Worm (Caenorhabditis elegans) whole organism, mixed stage, embryonic: ENCODE results near the gene T13F3.8.

Experiments used
- M03D4.4 ChIP-seq: sonication (generic microtip); optimal IDR thresholded peaks from 2 replicates; lab custom pipeline; 2017; ENCODE audit warnings: mild to moderate bottlenecking, missing genetic modification characterization, missing compliant biosample characterization
- bed-3 ChIP-seq: fragments of 200-800 bp; sonication (Bioruptor generic); optimal IDR thresholded peaks from 3 replicates; lab custom pipeline; 2018; ENCODE audit warnings: mild to moderate bottlenecking, missing genetic modification characterization, moderate library complexity, missing compliant biosample characterization
- blmp-1 ChIP-seq: fragments of 150-350 bp; optimal IDR thresholded peaks from 2 replicates; lab custom pipeline; 2014; ENCODE audit warnings: missing biosample characterization, missing genetic modification characterization
- ceh-39 ChIP-seq: fragments of 150-350 bp; optimal IDR thresholded peaks from 2 replicates; lab custom pipeline; 2014; ENCODE audit warnings: missing biosample characterization, missing genetic modification characterization
- ceh-43 ChIP-seq: fragments of 200-800 bp; sonication (Bioruptor generic); optimal IDR thresholded peaks from 2 replicates; lab custom pipeline; 2018; ENCODE audit warnings: mild to moderate bottlenecking, missing genetic modification characterization, moderate library complexity, missing compliant biosample characterization
- ceh-83 ChIP-seq: fragments of 200-800 bp; sonication (Bioruptor generic); optimal IDR thresholded peaks from 2 replicates; lab custom pipeline; 2018; ENCODE audit warnings: mild to moderate bottlenecking, missing genetic modification characterization, missing compliant biosample characterization
- ces-1 ChIP-seq: fragments of 150-350 bp; optimal IDR thresholded peaks from 2 replicates; lab custom pipeline; 2014; ENCODE audit warnings: missing biosample characterization, missing genetic modification reagents, missing genetic modification characterization
- cnd-1 ChIP-seq: fragments of 200-800 bp; sonication (Bioruptor generic); optimal IDR thresholded peaks from 2 replicates; lab custom pipeline; 2018; ENCODE audit warnings: mild to moderate bottlenecking, missing genetic modification characterization, missing compliant biosample characterization
- drap-1 ChIP-seq: fragments of 200-800 bp; sonication (Bioruptor generic); optimal IDR thresholded peaks from 3 replicates; lab custom pipeline; 2018; ENCODE audit warnings: mild to moderate bottlenecking, missing genetic modification characterization, missing compliant biosample characterization
- elt-1 ChIP-seq: sonication (generic microtip); optimal IDR thresholded peaks from 2 replicates; lab custom pipeline; 2017; ENCODE audit warnings: missing genetic modification characterization, mild to moderate bottlenecking, missing compliant biosample characterization, antibody characterized with exemption, moderate library complexity, borderline replicate concordance; ENCODE audit not compliant: insufficient read depth
- elt-3 ChIP-seq: fragments of 150-350 bp; optimal IDR thresholded peaks from 2 replicates; lab custom pipeline; 2014; ENCODE audit warnings: missing biosample characterization, missing genetic modification characterization
- flh-1 ChIP-seq: fragments of 200-800 bp; sonication (Bioruptor generic); optimal IDR thresholded peaks from 2 replicates; lab custom pipeline; 2018; ENCODE audit warnings: mild to moderate bottlenecking, missing genetic modification characterization, moderate library complexity, missing compliant biosample characterization
- ham-2 ChIP-seq: fragments of 200-800 bp; sonication (Bioruptor generic); optimal IDR thresholded peaks from 2 replicates; lab custom pipeline; 2018; ENCODE audit warnings: mild to moderate bottlenecking, missing genetic modification characterization, missing compliant biosample characterization
- hlh-1 ChIP-seq: fragments of 150-350 bp; optimal IDR thresholded peaks from 2 replicates; lab custom pipeline; 2014; ENCODE audit warnings: missing biosample characterization, missing genetic modification reagents, missing genetic modification characterization
- lin-32 ChIP-seq: fragments of 200-800 bp; sonication (Bioruptor generic); optimal IDR thresholded peaks from 2 replicates; lab custom pipeline; 2018; ENCODE audit warnings: mild to moderate bottlenecking, missing genetic modification characterization, missing compliant biosample characterization
- mab-5 ChIP-seq: fragments of 150-350 bp; optimal IDR thresholded peaks from 2 replicates; lab custom pipeline; 2014; ENCODE audit warnings: missing biosample characterization, missing genetic modification characterization
- nhr-12 ChIP-seq: fragments of 150-350 bp; optimal IDR thresholded peaks from 2 replicates; lab custom pipeline; 2014; ENCODE audit warnings: missing biosample characterization, missing genetic modification characterization
- nhr-2 ChIP-seq: fragments of 150-350 bp; optimal IDR thresholded peaks from 2 replicates; lab custom pipeline; 2014; ENCODE audit warnings: missing biosample characterization, missing genetic modification characterization
- nhr-237 ChIP-seq: fragments of 150-350 bp; optimal IDR thresholded peaks from 2 replicates; lab custom pipeline; 2014; ENCODE audit warnings: missing biosample characterization, missing genetic modification characterization
- nhr-28 ChIP-seq: fragments of 150-350 bp; optimal IDR thresholded peaks from 2 replicates; lab custom pipeline; 2014; ENCODE audit warnings: missing biosample characterization, missing genetic modification characterization
- nhr-76 ChIP-seq: sonication (generic microtip); optimal IDR thresholded peaks from 2 replicates; lab custom pipeline; 2017; ENCODE audit warnings: missing biosample characterization, missing genetic modification characterization
- pha-4 ChIP-seq: fragments of 150-350 bp; optimal IDR thresholded peaks from 2 replicates; lab custom pipeline; 2018; ENCODE audit warnings: missing biosample characterization, missing genetic modification reagents, missing genetic modification characterization
- sem-2 ChIP-seq: fragments of 200-800 bp; sonication (Bioruptor generic); optimal IDR thresholded peaks from 2 replicates; lab custom pipeline; 2018; ENCODE audit warnings: mild to moderate bottlenecking, missing genetic modification characterization, missing compliant biosample characterization
- snpc-4 ChIP-seq: fragments of 150-350 bp; optimal IDR thresholded peaks from 2 replicates; lab custom pipeline; 2014; ENCODE audit warnings: missing biosample characterization, missing genetic modification characterization
- sptf-1 ChIP-seq: sonication (generic microtip); optimal IDR thresholded peaks from 2 replicates; lab custom pipeline; 2017; ENCODE audit warnings: mild to moderate bottlenecking, missing genetic modification characterization, moderate library complexity, missing compliant biosample characterization
- tbx-8 ChIP-seq: fragments of 200-800 bp; sonication (Bioruptor generic); optimal IDR thresholded peaks from 2 replicates; lab custom pipeline; 2018; ENCODE audit warnings: mild to moderate bottlenecking, missing genetic modification characterization, moderate library complexity, missing compliant biosample characterization
- unc-120 ChIP-seq: sonication (generic microtip); optimal IDR thresholded peaks from 2 replicates; lab custom pipeline; 2017; ENCODE audit warnings: missing genetic modification characterization, missing compliant biosample characterization; ENCODE audit not compliant: poor library complexity, severe bottlenecking
- unc-39 ChIP-seq: fragments of 150-350 bp; optimal IDR thresholded peaks from 2 replicates; lab custom pipeline; 2014; ENCODE audit warnings: missing biosample characterization, missing genetic modification characterization
- unc-62 ChIP-seq: fragments of 150-350 bp; optimal IDR thresholded peaks from 2 replicates; lab custom pipeline; 2014; ENCODE audit warnings: missing biosample characterization, missing genetic modification reagents, missing genetic modification characterization
- zip-8 ChIP-seq: fragments of 150-350 bp; optimal IDR thresholded peaks from 2 replicates; lab custom pipeline; 2014; ENCODE audit warnings: missing biosample characterization, missing genetic modification characterization
- ztf-11 ChIP-seq: fragments of 150-350 bp; optimal IDR thresholded peaks from 2 replicates; lab custom pipeline; 2014; ENCODE audit warnings: missing biosample characterization, missing genetic modification characterization

T13F3.8 gene

DNA sequence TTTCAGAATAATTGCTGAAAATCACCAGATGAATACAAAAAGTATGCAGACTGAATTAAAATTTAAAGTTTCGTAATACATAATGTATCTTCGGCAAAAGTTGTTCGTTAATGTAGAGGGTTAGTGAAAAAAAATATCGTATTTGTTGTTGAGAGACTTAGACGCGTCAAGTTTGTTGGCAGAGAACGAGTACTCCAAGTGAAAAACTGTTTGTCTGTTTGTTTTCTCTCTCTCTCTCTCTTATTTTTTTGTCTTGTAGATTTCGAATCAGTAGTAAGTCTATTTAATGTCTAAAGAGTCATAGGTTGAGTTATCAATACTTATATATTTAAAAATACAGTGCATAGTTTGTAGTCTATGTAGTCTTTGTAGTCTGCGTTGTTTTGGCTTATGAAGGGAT lies at the start of gene T13F3.8, which contains the start of gene fbxa-2:
T13F3.8 (plus strand) TSS at position 245 of the 400 bp plus-strand sequence.
fbxa-2 (minus strand) TSS at position 101 of the 400 bp plus-strand sequence.
- no peak for TF ChIP-seq nhr-12

DNA sequence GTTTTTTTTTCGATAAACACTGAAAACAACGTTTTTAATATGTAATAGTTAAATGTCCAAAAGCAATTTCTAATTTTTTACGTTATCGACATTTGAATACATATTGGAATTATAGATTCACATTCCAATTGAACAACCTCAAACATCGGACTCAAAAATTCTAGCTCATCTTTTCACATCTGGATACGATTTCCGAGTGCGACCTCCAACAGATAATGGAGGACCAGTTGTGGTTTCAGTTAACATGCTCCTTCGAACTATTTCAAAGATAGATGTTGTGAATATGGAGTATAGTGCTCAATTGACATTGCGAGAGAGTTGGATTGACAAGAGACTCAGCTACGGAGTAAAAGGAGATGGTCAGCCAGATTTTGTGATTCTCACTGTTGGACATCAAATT lies 49.6 kb upstream of the T13F3.8 start:
- TF ChIP-seq snpc-4 (tag; lab: Kevin White, UChicago) (no peak), hlh-1 (tag; lab: Kevin White, UChicago) (no peak), unc-62 (GFP tag; lab: Kevin White, UChicago) (no peak), nhr-2 (tag; lab: Kevin White, UChicago) (no peak), mab-5 (tag; lab: Kevin White, UChicago) (no peak), elt-1 (tag; lab: Kevin White, UChicago) (no peak), ceh-83 (GFP tag; lab: Kevin White, UChicago) (no peak), tbx-8 (GFP tag; lab: Kevin White, UChicago) (no peak), bed-3 (GFP tag; lab: Kevin White, UChicago) (no peak), ceh-39 (tag; lab: Kevin White, UChicago) (no peak), blmp-1 (no peak), cnd-1 (tag; lab: Kevin White, UChicago) (no peak), lin-32 (GFP tag; lab: Kevin White, UChicago) (no peak), flh-1 (no peak), unc-39 (no peak), ztf-11 (tag; lab: Kevin White, UChicago) (no peak), nhr-76 (tag; lab: Kevin White, UChicago) (no peak), unc-120 (tag; lab: Kevin White, UChicago) (no peak)

DNA sequence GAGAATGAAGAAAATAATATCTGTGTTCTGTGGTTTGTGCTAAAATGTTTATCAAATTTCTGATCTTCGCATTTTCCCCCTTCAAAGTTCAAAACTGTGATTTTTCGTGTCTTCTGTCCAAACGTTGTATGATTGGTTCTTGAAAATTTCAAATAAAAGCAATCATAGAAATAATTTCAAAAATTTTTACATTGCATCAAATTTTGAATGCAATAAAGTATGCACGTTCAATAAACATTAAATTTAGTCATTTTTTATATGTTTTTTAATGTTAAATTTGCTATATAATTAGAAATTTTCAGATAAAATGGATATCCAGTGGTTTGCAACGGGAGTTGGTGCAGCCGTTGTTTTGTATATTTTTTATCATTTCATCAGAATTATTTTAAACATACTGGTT lies 45.6 kb upstream of the T13F3.8 start, which contains the start of gene stdh-2:
stdh-2 (plus strand) TSS at position 301 of the 400 bp plus-strand sequence.
- no peak for TF ChIP-seq unc-39
- TF ChIP-seq ceh-83 (GFP tag; lab: Kevin White, UChicago), result no peak
- no peak for TF ChIP-seq nhr-12
- TF ChIP-seq nhr-2 (tag; lab: Kevin White, UChicago), result no peak
- TF ChIP-seq lin-32 (GFP tag; lab: Kevin White, UChicago), result no peak
- no peak for TF ChIP-seq cnd-1 (tag; lab: Kevin White, UChicago)
- TF ChIP-seq ztf-11 (tag; lab: Kevin White, UChicago), result no peak
- no peak for TF ChIP-seq mab-5 (tag; lab: Kevin White, UChicago)
- no peak for TF ChIP-seq sem-2 (GFP tag; lab: Kevin White, UChicago)
- no peak for TF ChIP-seq sptf-1 (tag; lab: Kevin White, UChicago)
- TF ChIP-seq tbx-8 (GFP tag; lab: Kevin White, UChicago), result no peak
- TF ChIP-seq nhr-237 (tag; lab: Kevin White, UChicago), result no peak
- TF ChIP-seq flh-1, result no peak
- no peak for TF ChIP-seq drap-1 (GFP tag; lab: Kevin White, UChicago)
- no peak for TF ChIP-seq ham-2
- TF ChIP-seq bed-3 (GFP tag; lab: Kevin White, UChicago), result no peak
- no peak for TF ChIP-seq unc-62 (GFP tag; lab: Kevin White, UChicago)
- TF ChIP-seq nhr-76 (tag; lab: Kevin White, UChicago), result no peak
- no peak for TF ChIP-seq pha-4 (tag; lab: Kevin White, UChicago)
- TF ChIP-seq ces-1, result no peak

DNA sequence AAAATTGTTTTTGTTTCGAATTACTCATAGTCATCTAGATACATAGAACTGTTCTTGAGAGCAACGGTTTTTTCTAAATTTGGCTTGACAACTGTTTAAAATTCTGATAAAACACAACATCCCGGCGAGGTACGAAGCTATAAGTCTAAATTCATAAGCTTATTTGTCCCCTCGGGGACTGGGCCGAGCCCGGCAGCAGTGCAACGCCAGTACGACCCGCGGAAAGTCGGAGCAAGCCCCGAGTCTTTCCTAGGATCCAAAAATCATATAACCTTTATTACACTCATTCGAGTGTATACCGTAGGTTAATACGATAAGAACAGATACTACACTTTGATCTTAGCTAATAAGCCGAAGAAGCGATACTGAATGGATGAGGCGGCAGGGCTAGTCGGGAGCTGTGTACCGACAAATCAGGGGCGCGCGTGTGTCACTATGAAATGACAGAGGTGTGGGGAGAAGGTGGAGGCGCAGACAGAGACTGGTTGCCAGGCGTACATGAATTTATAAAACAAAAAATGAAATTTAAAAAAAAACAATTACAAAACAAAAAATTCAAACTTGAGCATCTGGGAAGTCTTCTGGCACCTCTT lies 44.0 kb upstream of the T13F3.8 start:
- TF ChIP-seq ham-2 (no peak), blmp-1 (no peak), nhr-237 (tag; lab: Kevin White, UChicago) (no peak), elt-3 (tag; lab: Kevin White, UChicago) (no peak), unc-39 (no peak), unc-62 (GFP tag; lab: Kevin White, UChicago) (no peak), nhr-12 (no peak), lin-32 (GFP tag; lab: Kevin White, UChicago) (no peak), zip-8 (no peak), mab-5 (tag; lab: Kevin White, UChicago) (no peak), ceh-43 (GFP tag; lab: Kevin White, UChicago) (no peak), unc-120 (tag; lab: Kevin White, UChicago) (no peak), cnd-1 (tag; lab: Kevin White, UChicago) (no peak), pha-4 (tag; lab: Kevin White, UChicago) (no peak), ztf-11 (tag; lab: Kevin White, UChicago) (no peak), nhr-28 (tag; lab: Kevin White, UChicago) (no peak), tbx-8 (GFP tag; lab: Kevin White, UChicago) (no peak), snpc-4 (tag; lab: Kevin White, UChicago) (no peak), M03D4.4 (tag; lab: Kevin White, UChicago) (no peak)
